Worm (Caenorhabditis elegans) whole organism, L2 larva: ENCODE measurements around the gene citk-2.

Experiments
- C34F6.9 ChIP-seq: fragments of 150-350 bp; optimal IDR thresholded peaks from 2 replicates; lab custom pipeline; 2014; ENCODE audit warnings: missing biosample characterization, missing genetic modification characterization
- R02D3.7 ChIP-seq: fragments of 150-350 bp; optimal IDR thresholded peaks from 2 replicates; lab custom pipeline; 2014; ENCODE audit warnings: missing biosample characterization, missing genetic modification characterization
- Y55F3AM.14 ChIP-seq: fragments of 200-800 bp; sonication (Bioruptor generic); optimal IDR thresholded peaks from 2 replicates; lab custom pipeline; 2018; ENCODE audit warnings: mild to moderate bottlenecking, missing genetic modification characterization, missing compliant biosample characterization
- ZK546.5 ChIP-seq: sonication (generic microtip); optimal IDR thresholded peaks from 2 replicates; lab custom pipeline; 2017; ENCODE audit warnings: missing biosample characterization, missing genetic modification characterization
- aly-2 ChIP-seq: fragments of 150-350 bp; optimal IDR thresholded peaks from 2 replicates; lab custom pipeline; 2014; ENCODE audit warnings: missing biosample characterization, missing genetic modification characterization
- ama-1 ChIP-seq: fragments of 150-350 bp; optimal IDR thresholded peaks from 2 replicates; lab custom pipeline; 2018; ENCODE audit warnings: inconsistent platforms
- ceh-16 ChIP-seq: fragments of 150-350 bp; optimal IDR thresholded peaks from 2 replicates; lab custom pipeline; 2014; ENCODE audit warnings: missing biosample characterization, missing genetic modification characterization
- ceh-82 ChIP-seq: fragments of 150-350 bp; optimal IDR thresholded peaks from 2 replicates; lab custom pipeline; 2014; ENCODE audit warnings: missing biosample characterization, missing genetic modification characterization
- crh-2 ChIP-seq: sonication (generic microtip); optimal IDR thresholded peaks from 2 replicates; lab custom pipeline; 2017; ENCODE audit warnings: missing biosample characterization, missing genetic modification characterization
- dmd-4 ChIP-seq: sonication (generic microtip); optimal IDR thresholded peaks from 2 replicates; lab custom pipeline; 2017; ENCODE audit warnings: missing biosample characterization, missing genetic modification characterization
- egl-27 ChIP-seq: sonication (generic microtip); optimal IDR thresholded peaks from 3 replicates; lab custom pipeline; 2017; ENCODE audit warnings: missing biosample characterization, missing genetic modification reagents, missing genetic modification characterization
- elt-1 ChIP-seq: fragments of 150-350 bp; optimal IDR thresholded peaks from 2 replicates; lab custom pipeline; 2014; ENCODE audit warnings: missing biosample characterization, missing genetic modification characterization
- fos-1 ChIP-seq: fragments of 150-350 bp; optimal IDR thresholded peaks from 2 replicates; lab custom pipeline; 2014; ENCODE audit warnings: missing biosample characterization, missing genetic modification characterization
- gmeb-1 ChIP-seq: fragments of 150-350 bp; optimal IDR thresholded peaks from 2 replicates; lab custom pipeline; 2014; ENCODE audit warnings: missing biosample characterization, missing genetic modification characterization
- lin-11 ChIP-seq: fragments of 150-350 bp; sonication (generic microtip); optimal IDR thresholded peaks from 2 replicates; lab custom pipeline; 2014; ENCODE audit warnings: missing biosample characterization, missing genetic modification characterization, inconsistent platforms, mixed read lengths
- lsy-2 ChIP-seq, 2 experiments: fragments of 150-350 bp in 1 of 2; sonication (generic microtip) in 1 of 2; optimal IDR thresholded peaks; 2 replicates each; lab custom pipeline; 2014 to 2017; ENCODE audit warnings: missing biosample characterization in 2 of 2, missing genetic modification characterization in 2 of 2
- mab-5 ChIP-seq: fragments of 150-350 bp; optimal IDR thresholded peaks from 2 replicates; lab custom pipeline; 2014; ENCODE audit warnings: missing biosample characterization, missing genetic modification characterization
- mdl-1 ChIP-seq, 2 experiments: fragments of 150-350 bp in 1 of 2; sonication (generic microtip) in 1 of 2; optimal IDR thresholded peaks; 2 replicates each; lab custom pipeline; 2017; ENCODE audit warnings: missing biosample characterization in 2 of 2, missing genetic modification characterization in 2 of 2
- nhr-10 ChIP-seq: sonication (generic microtip); optimal IDR thresholded peaks from 2 replicates; lab custom pipeline; 2017; ENCODE audit warnings: missing biosample characterization, missing genetic modification characterization
- nhr-12 ChIP-seq: fragments of 150-350 bp; optimal IDR thresholded peaks from 2 replicates; lab custom pipeline; 2014; ENCODE audit warnings: missing biosample characterization, missing genetic modification characterization
- nhr-129 ChIP-seq: fragments of 150-350 bp; optimal IDR thresholded peaks from 2 replicates; lab custom pipeline; 2014; ENCODE audit warnings: missing biosample characterization, missing genetic modification characterization
- nhr-21 ChIP-seq: fragments of 150-350 bp; optimal IDR thresholded peaks from 2 replicates; lab custom pipeline; 2014; ENCODE audit warnings: missing biosample characterization, missing genetic modification characterization
- nhr-23 ChIP-seq: fragments of 150-350 bp; optimal IDR thresholded peaks from 2 replicates; lab custom pipeline; 2014; ENCODE audit warnings: missing biosample characterization, missing genetic modification reagents, missing genetic modification characterization
- nhr-237 ChIP-seq: fragments of 150-350 bp; optimal IDR thresholded peaks from 2 replicates; lab custom pipeline; 2014; ENCODE audit warnings: missing biosample characterization, missing genetic modification characterization
- nhr-25 ChIP-seq: fragments of 150-350 bp; sonication (generic microtip); optimal IDR thresholded peaks from 3 replicates; lab custom pipeline; 2014; ENCODE audit warnings: missing biosample characterization, missing genetic modification characterization
- nhr-6 ChIP-seq: fragments of 150-350 bp; optimal IDR thresholded peaks from 2 replicates; lab custom pipeline; 2014; ENCODE audit warnings: missing biosample characterization, missing genetic modification characterization
- nhr-77 ChIP-seq: fragments of 150-350 bp; optimal IDR thresholded peaks from 2 replicates; lab custom pipeline; 2014; ENCODE audit warnings: missing biosample characterization, missing genetic modification characterization
- peb-1 ChIP-seq: fragments of 150-350 bp; optimal IDR thresholded peaks from 2 replicates; lab custom pipeline; 2014; ENCODE audit warnings: missing biosample characterization, missing genetic modification characterization
- sem-4 ChIP-seq: fragments of 150-350 bp; optimal IDR thresholded peaks from 2 replicates; lab custom pipeline; 2014; ENCODE audit warnings: missing biosample characterization, missing genetic modification reagents, missing genetic modification characterization
- skn-1 ChIP-seq: sonication (generic microtip); optimal IDR thresholded peaks from 2 replicates; lab custom pipeline; 2017; ENCODE audit warnings: missing biosample characterization, missing genetic modification characterization
- sma-3 ChIP-seq: sonication (generic microtip); optimal IDR thresholded peaks from 2 replicates; lab custom pipeline; 2016; ENCODE audit warnings: missing genetic modification reagents, missing genetic modification characterization, missing compliant biosample characterization
- sma-9 ChIP-seq, 2 experiments: fragments of 150-350 bp in 1 of 2; sonication (generic microtip) in 1 of 2; optimal IDR thresholded peaks; 2 replicates each; lab custom pipeline; 2014 to 2016; ENCODE audit warnings: missing genetic modification characterization in 2 of 2, mild to moderate bottlenecking in 1 of 2, missing biosample characterization in 1 of 2, missing compliant biosample characterization in 1 of 2, missing genetic modification reagents in 1 of 2, moderate library complexity in 1 of 2
- unc-39 ChIP-seq: fragments of 150-350 bp; optimal IDR thresholded peaks from 2 replicates; lab custom pipeline; 2014; ENCODE audit warnings: missing biosample characterization, missing genetic modification characterization
- unc-55 ChIP-seq: fragments of 150-350 bp; sonication (generic microtip); optimal IDR thresholded peaks from 3 replicates; lab custom pipeline; 2014; ENCODE audit warnings: missing biosample characterization, missing genetic modification reagents, missing genetic modification characterization
- zag-1 ChIP-seq: fragments of 150-350 bp; optimal IDR thresholded peaks from 2 replicates; lab custom pipeline; 2014; ENCODE audit warnings: missing biosample characterization, missing genetic modification characterization
- ztf-1 ChIP-seq: fragments of 200-800 bp; sonication (Bioruptor generic); conservative IDR thresholded peaks from 2 replicates; pipeline ENCODE4 v1.3.6; 2022; ENCODE audit warnings: missing genetic modification characterization, missing compliant biosample characterization
- ztf-11 ChIP-seq: sonication (generic microtip); optimal IDR thresholded peaks from 2 replicates; lab custom pipeline; 2017; ENCODE audit warnings: missing biosample characterization, missing genetic modification characterization
- ztf-4 ChIP-seq: fragments of 150-350 bp; optimal IDR thresholded peaks from 2 replicates; lab custom pipeline; 2014; ENCODE audit warnings: missing biosample characterization, missing genetic modification characterization

Gene citk-2

DNA sequence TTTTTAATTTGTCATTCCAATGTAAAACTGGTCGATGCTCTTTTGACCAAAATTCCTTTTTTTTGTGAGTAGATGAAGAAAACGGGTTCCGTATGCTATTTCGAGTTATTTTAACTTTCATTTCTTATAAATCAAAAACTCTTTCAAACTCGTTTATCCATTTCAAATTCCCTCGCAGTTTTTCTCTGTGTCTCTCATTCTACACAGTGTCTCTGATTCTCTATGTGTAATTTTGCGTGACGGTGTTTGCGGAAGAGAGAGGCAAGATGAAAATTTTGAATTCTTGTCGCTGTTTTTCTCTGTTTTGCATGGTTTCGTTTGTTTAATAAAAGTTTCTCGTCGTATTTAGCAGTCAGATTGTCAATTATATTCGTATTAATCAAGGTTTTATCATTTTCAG lies at the start of gene citk-2:
TSS of gene citk-2 (plus strand) at position 399 of the 400 bp plus-strand sequence.
- TF ChIP-seq Y55F3AM.14 (GFP tag; lab: Kevin White, UChicago) = no peak
- TF ChIP-seq crh-2 = peak; percentile 96
- no peak for TF ChIP-seq aly-2 (tag; lab: Kevin White, UChicago)
- TF ChIP-seq ztf-4 (tag; lab: Kevin White, UChicago) = no peak
- TF ChIP-seq nhr-129 (tag; lab: Kevin White, UChicago) = peak; percentile 78
- TF ChIP-seq egl-27 = peak; percentile 70
- TF ChIP-seq nhr-21 (tag; lab: Kevin White, UChicago) = no peak
- TF ChIP-seq fos-1 (tag; lab: Kevin White, UChicago) = no peak
- TF ChIP-seq zag-1 (tag; lab: Kevin White, UChicago) = peak; percentile 52
- TF ChIP-seq mdl-1 (tag; optimal IDR thresholded peaks at IDR 0.05; lab: Kevin White, UChicago) = no peak
- no peak for TF ChIP-seq peb-1
- TF ChIP-seq nhr-6 (tag; lab: Kevin White, UChicago) = peak; percentile 90
- peak; percentile 100 for TF ChIP-seq gmeb-1
- no peak for TF ChIP-seq nhr-237
- no peak for TF ChIP-seq dmd-4 (tag; lab: Kevin White, UChicago)
- no peak for TF ChIP-seq ztf-11 (tag; lab: Kevin White, UChicago)
- no peak for TF ChIP-seq nhr-23 (tag; lab: Kevin White, UChicago)
- TF ChIP-seq ceh-82 (tag; lab: Kevin White, UChicago) = peak; percentile 46
- TF ChIP-seq C34F6.9 (tag; lab: Kevin White, UChicago) = no peak
- no peak for TF ChIP-seq unc-39 (tag; lab: Kevin White, UChicago)
- no peak for TF ChIP-seq skn-1 (tag; lab: Kevin White, UChicago)
- no peak for TF ChIP-seq ama-1 (lab: Kevin White, UChicago)
- TF ChIP-seq lin-11 (tag; lab: Kevin White, UChicago) = no peak
- peak; percentile 47 for TF ChIP-seq nhr-77 (tag; lab: Kevin White, UChicago)
- TF ChIP-seq ceh-16 = no peak
- peak; percentile 94 for TF ChIP-seq sma-9 (GFP tag; optimal IDR thresholded peaks at IDR 0.05; lab: Kevin White, UChicago)
- TF ChIP-seq sma-9 (tag; optimal IDR thresholded peaks at IDR 0.05; lab: Kevin White, UChicago) = no peak
- TF ChIP-seq R02D3.7 (tag; lab: Kevin White, UChicago) = peak; percentile 56
- peak; percentile 90 for TF ChIP-seq sma-3 (GFP tag; lab: Kevin White, UChicago)
- TF ChIP-seq unc-55 (GFP tag; lab: Kevin White, UChicago) = peak; percentile 96
- peak; percentile 21 for TF ChIP-seq nhr-10 (tag; lab: Kevin White, UChicago)
- peak; percentile 89 to 95 for TF ChIP-seq lsy-2 (tag; optimal IDR thresholded peaks at IDR 0.05; lab: Kevin White, UChicago)
- peak; percentile 87 for TF ChIP-seq mab-5 (tag; lab: Kevin White, UChicago)
- no peak for TF ChIP-seq ztf-1
- peak; percentile 39 for TF ChIP-seq ZK546.5 (tag; lab: Kevin White, UChicago)
- no peak for TF ChIP-seq sem-4 (tag; lab: Kevin White, UChicago)

DNA sequence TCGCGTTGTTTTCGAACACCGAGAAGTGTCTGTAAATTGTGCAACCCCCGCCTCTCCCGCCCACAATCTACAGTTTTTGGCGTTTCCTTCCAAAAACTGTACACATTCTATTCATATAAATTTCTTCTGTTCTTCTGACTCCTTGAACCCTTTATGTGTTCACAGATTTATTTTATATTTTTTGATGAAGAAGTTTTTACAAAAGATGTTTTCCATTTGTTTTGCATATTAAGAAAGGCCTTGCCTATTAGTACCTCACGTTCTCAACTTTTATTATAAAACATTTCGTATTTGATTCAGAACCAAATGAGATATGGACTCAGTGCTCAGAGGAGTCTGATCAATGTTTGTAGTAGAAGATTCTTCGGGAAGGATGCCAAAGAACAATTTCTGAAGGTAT lies 46.0 kb upstream of the citk-2 start, which contains the start of gene ndx-3:
TSS of gene ndx-3 (plus strand) at position 301 of the 400 bp plus-strand sequence.
- no peak for TF ChIP-seq R02D3.7 (tag; lab: Kevin White, UChicago)
- no peak for TF ChIP-seq mab-5 (tag; lab: Kevin White, UChicago)
- TF ChIP-seq peb-1 = no peak
- TF ChIP-seq nhr-12 (tag; lab: Kevin White, UChicago) = no peak
- TF ChIP-seq elt-1 (tag; lab: Kevin White, UChicago) = no peak
- no peak for TF ChIP-seq ceh-82 (tag; lab: Kevin White, UChicago)

DNA sequence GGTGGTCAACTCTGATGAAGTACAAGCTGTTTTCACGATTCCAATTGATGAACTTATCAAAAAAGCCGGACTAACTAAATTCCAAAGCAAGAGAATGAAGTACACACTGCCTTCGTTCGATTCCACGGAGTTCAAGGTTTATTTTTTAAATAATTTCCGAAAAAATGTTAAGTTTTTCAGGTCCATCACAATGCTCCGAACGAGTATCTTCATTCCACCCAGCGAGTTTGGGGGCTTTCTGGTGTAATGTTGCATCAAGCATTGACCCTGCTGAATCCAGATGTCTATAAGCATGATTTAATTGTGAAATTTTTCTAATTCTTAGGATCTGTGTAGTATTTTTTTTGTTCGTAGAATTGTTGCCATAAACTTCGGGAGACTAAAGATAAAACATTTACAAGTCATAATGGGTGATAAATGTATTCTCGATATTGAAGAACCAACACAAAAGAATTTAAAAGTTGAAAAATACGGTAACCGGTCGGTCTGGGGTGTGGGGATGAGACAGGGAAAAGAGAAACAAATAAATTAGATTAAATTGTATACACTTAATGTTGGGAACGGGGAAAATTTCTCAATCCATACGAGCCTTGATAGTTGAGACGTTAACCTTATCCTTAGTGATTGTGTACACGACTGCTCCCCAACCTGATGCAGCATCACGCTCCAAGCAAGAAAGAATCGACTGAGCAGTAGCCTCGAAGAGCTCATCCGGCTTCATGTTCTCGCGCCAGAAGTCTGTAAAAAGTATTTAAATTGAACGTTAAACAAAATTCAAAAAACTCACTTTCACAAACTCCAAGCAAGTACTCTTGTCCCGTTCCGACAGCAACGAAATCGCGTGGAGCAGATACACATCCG lies 45.0 kb upstream of the citk-2 start:
- no peak for TF ChIP-seq dmd-4 (tag; lab: Kevin White, UChicago)
- TF ChIP-seq nhr-25 (tag; lab: Kevin White, UChicago) = no peak
- no peak for TF ChIP-seq sma-3 (GFP tag; lab: Kevin White, UChicago)
- TF ChIP-seq elt-1 (tag; lab: Kevin White, UChicago) = no peak
- TF ChIP-seq nhr-129 (tag; lab: Kevin White, UChicago) = no peak
- TF ChIP-seq nhr-23 (tag; lab: Kevin White, UChicago) = no peak
- no peak for TF ChIP-seq peb-1
